Worm (Caenorhabditis elegans) whole organism, L2 larva: ENCODE measurements around the gene srbc-54.

Source experiments
- C34F6.9 ChIP-seq: fragments of 150-350 bp; optimal IDR thresholded peaks from 2 replicates; lab custom pipeline; 2014; ENCODE audit warnings: missing biosample characterization, missing genetic modification characterization
- F13H6.1 ChIP-seq: sonication (generic microtip); optimal IDR thresholded peaks from 2 replicates; lab custom pipeline; 2016; ENCODE audit warnings: missing genetic modification characterization, missing compliant biosample characterization
- R02D3.7 ChIP-seq: fragments of 150-350 bp; optimal IDR thresholded peaks from 2 replicates; lab custom pipeline; 2014; ENCODE audit warnings: missing biosample characterization, missing genetic modification characterization
- Y55F3AM.14 ChIP-seq: fragments of 200-800 bp; sonication (Bioruptor generic); optimal IDR thresholded peaks from 2 replicates; lab custom pipeline; 2018; ENCODE audit warnings: mild to moderate bottlenecking, missing genetic modification characterization, missing compliant biosample characterization
- ZK546.5 ChIP-seq: sonication (generic microtip); optimal IDR thresholded peaks from 2 replicates; lab custom pipeline; 2017; ENCODE audit warnings: missing biosample characterization, missing genetic modification characterization
- alr-1 ChIP-seq: fragments of 150-350 bp; optimal IDR thresholded peaks from 2 replicates; lab custom pipeline; 2014; ENCODE audit warnings: missing biosample characterization, missing genetic modification characterization
- aly-2 ChIP-seq: fragments of 150-350 bp; optimal IDR thresholded peaks from 2 replicates; lab custom pipeline; 2014; ENCODE audit warnings: missing biosample characterization, missing genetic modification characterization
- ama-1 ChIP-seq: fragments of 150-350 bp; optimal IDR thresholded peaks from 2 replicates; lab custom pipeline; 2018; ENCODE audit warnings: inconsistent platforms
- blmp-1 ChIP-seq: sonication (generic microtip); optimal IDR thresholded peaks from 2 replicates; lab custom pipeline; 2017; ENCODE audit warnings: missing genetic modification characterization, mild to moderate bottlenecking, missing compliant biosample characterization, antibody characterized with exemption, moderate library complexity; ENCODE audit not compliant: insufficient read depth
- ceh-16 ChIP-seq: fragments of 150-350 bp; optimal IDR thresholded peaks from 2 replicates; lab custom pipeline; 2014; ENCODE audit warnings: missing biosample characterization, missing genetic modification characterization
- ceh-82 ChIP-seq: fragments of 150-350 bp; optimal IDR thresholded peaks from 2 replicates; lab custom pipeline; 2014; ENCODE audit warnings: missing biosample characterization, missing genetic modification characterization
- crh-2 ChIP-seq: sonication (generic microtip); optimal IDR thresholded peaks from 2 replicates; lab custom pipeline; 2017; ENCODE audit warnings: missing biosample characterization, missing genetic modification characterization
- egl-27 ChIP-seq: sonication (generic microtip); optimal IDR thresholded peaks from 3 replicates; lab custom pipeline; 2017; ENCODE audit warnings: missing biosample characterization, missing genetic modification reagents, missing genetic modification characterization
- elt-1 ChIP-seq: fragments of 150-350 bp; optimal IDR thresholded peaks from 2 replicates; lab custom pipeline; 2014; ENCODE audit warnings: missing biosample characterization, missing genetic modification characterization
- elt-3 ChIP-seq: sonication (generic microtip); optimal IDR thresholded peaks from 2 replicates; lab custom pipeline; 2017; ENCODE audit warnings: missing biosample characterization, missing genetic modification characterization
- fos-1 ChIP-seq: fragments of 150-350 bp; optimal IDR thresholded peaks from 2 replicates; lab custom pipeline; 2014; ENCODE audit warnings: missing biosample characterization, missing genetic modification characterization
- gmeb-1 ChIP-seq: fragments of 150-350 bp; optimal IDR thresholded peaks from 2 replicates; lab custom pipeline; 2014; ENCODE audit warnings: missing biosample characterization, missing genetic modification characterization
- lin-11 ChIP-seq: fragments of 150-350 bp; sonication (generic microtip); optimal IDR thresholded peaks from 2 replicates; lab custom pipeline; 2014; ENCODE audit warnings: missing biosample characterization, missing genetic modification characterization, inconsistent platforms, mixed read lengths
- lin-13 ChIP-seq: fragments of 150-350 bp; optimal IDR thresholded peaks from 2 replicates; lab custom pipeline; 2014; ENCODE audit warnings: missing biosample characterization, missing genetic modification reagents, missing genetic modification characterization
- lin-39 ChIP-seq: fragments of 150-350 bp; optimal IDR thresholded peaks from 2 replicates; lab custom pipeline; 2014; ENCODE audit warnings: missing biosample characterization, missing genetic modification reagents, missing genetic modification characterization
- lsy-2 ChIP-seq, 2 experiments: fragments of 150-350 bp in 1 of 2; sonication (generic microtip) in 1 of 2; optimal IDR thresholded peaks; 2 replicates each; lab custom pipeline; 2014 to 2017; ENCODE audit warnings: missing biosample characterization in 2 of 2, missing genetic modification characterization in 2 of 2
- mab-5 ChIP-seq: fragments of 150-350 bp; optimal IDR thresholded peaks from 2 replicates; lab custom pipeline; 2014; ENCODE audit warnings: missing biosample characterization, missing genetic modification characterization
- mbf-1 ChIP-seq: sonication (generic microtip); optimal IDR thresholded peaks from 2 replicates; lab custom pipeline; 2017; ENCODE audit warnings: missing biosample characterization, missing genetic modification characterization
- mdl-1 ChIP-seq, 2 experiments: fragments of 150-350 bp in 1 of 2; sonication (generic microtip) in 1 of 2; optimal IDR thresholded peaks; 2 replicates each; lab custom pipeline; 2017; ENCODE audit warnings: missing biosample characterization in 2 of 2, missing genetic modification characterization in 2 of 2
- nhr-10 ChIP-seq: sonication (generic microtip); optimal IDR thresholded peaks from 2 replicates; lab custom pipeline; 2017; ENCODE audit warnings: missing biosample characterization, missing genetic modification characterization
- nhr-12 ChIP-seq: fragments of 150-350 bp; optimal IDR thresholded peaks from 2 replicates; lab custom pipeline; 2014; ENCODE audit warnings: missing biosample characterization, missing genetic modification characterization
- nhr-129 ChIP-seq: fragments of 150-350 bp; optimal IDR thresholded peaks from 2 replicates; lab custom pipeline; 2014; ENCODE audit warnings: missing biosample characterization, missing genetic modification characterization
- nhr-21 ChIP-seq: fragments of 150-350 bp; optimal IDR thresholded peaks from 2 replicates; lab custom pipeline; 2014; ENCODE audit warnings: missing biosample characterization, missing genetic modification characterization
- nhr-23 ChIP-seq: fragments of 150-350 bp; optimal IDR thresholded peaks from 2 replicates; lab custom pipeline; 2014; ENCODE audit warnings: missing biosample characterization, missing genetic modification reagents, missing genetic modification characterization
- nhr-237 ChIP-seq: fragments of 150-350 bp; optimal IDR thresholded peaks from 2 replicates; lab custom pipeline; 2014; ENCODE audit warnings: missing biosample characterization, missing genetic modification characterization
- nhr-25 ChIP-seq: fragments of 150-350 bp; sonication (generic microtip); optimal IDR thresholded peaks from 3 replicates; lab custom pipeline; 2014; ENCODE audit warnings: missing biosample characterization, missing genetic modification characterization
- peb-1 ChIP-seq: fragments of 150-350 bp; optimal IDR thresholded peaks from 2 replicates; lab custom pipeline; 2014; ENCODE audit warnings: missing biosample characterization, missing genetic modification characterization
- sem-4 ChIP-seq: fragments of 150-350 bp; optimal IDR thresholded peaks from 2 replicates; lab custom pipeline; 2014; ENCODE audit warnings: missing biosample characterization, missing genetic modification reagents, missing genetic modification characterization
- skn-1 ChIP-seq: sonication (generic microtip); optimal IDR thresholded peaks from 2 replicates; lab custom pipeline; 2017; ENCODE audit warnings: missing biosample characterization, missing genetic modification characterization
- sma-3 ChIP-seq: sonication (generic microtip); optimal IDR thresholded peaks from 2 replicates; lab custom pipeline; 2016; ENCODE audit warnings: missing genetic modification reagents, missing genetic modification characterization, missing compliant biosample characterization
- sma-9 ChIP-seq, 2 experiments: fragments of 150-350 bp in 1 of 2; sonication (generic microtip) in 1 of 2; optimal IDR thresholded peaks; 2 replicates each; lab custom pipeline; 2014 to 2016; ENCODE audit warnings: missing genetic modification characterization in 2 of 2, mild to moderate bottlenecking in 1 of 2, missing biosample characterization in 1 of 2, missing compliant biosample characterization in 1 of 2, missing genetic modification reagents in 1 of 2, moderate library complexity in 1 of 2
- snpc-4 ChIP-seq: fragments of 150-350 bp; optimal IDR thresholded peaks from 2 replicates; lab custom pipeline; 2014; ENCODE audit warnings: missing biosample characterization, missing genetic modification characterization
- unc-39 ChIP-seq: fragments of 150-350 bp; optimal IDR thresholded peaks from 2 replicates; lab custom pipeline; 2014; ENCODE audit warnings: missing biosample characterization, missing genetic modification characterization
- unc-55 ChIP-seq: fragments of 150-350 bp; sonication (generic microtip); optimal IDR thresholded peaks from 3 replicates; lab custom pipeline; 2014; ENCODE audit warnings: missing biosample characterization, missing genetic modification reagents, missing genetic modification characterization
- unc-62 ChIP-seq: fragments of 150-350 bp; optimal IDR thresholded peaks from 2 replicates; lab custom pipeline; 2014; ENCODE audit warnings: missing biosample characterization, missing genetic modification reagents, missing genetic modification characterization
- zag-1 ChIP-seq: fragments of 150-350 bp; optimal IDR thresholded peaks from 2 replicates; lab custom pipeline; 2014; ENCODE audit warnings: missing biosample characterization, missing genetic modification characterization
- ztf-1 ChIP-seq: fragments of 200-800 bp; sonication (Bioruptor generic); conservative IDR thresholded peaks from 2 replicates; pipeline ENCODE4 v1.3.6; 2022; ENCODE audit warnings: missing genetic modification characterization, missing compliant biosample characterization
- ztf-11 ChIP-seq: sonication (generic microtip); optimal IDR thresholded peaks from 2 replicates; lab custom pipeline; 2017; ENCODE audit warnings: missing biosample characterization, missing genetic modification characterization
- ztf-4 ChIP-seq: fragments of 150-350 bp; optimal IDR thresholded peaks from 2 replicates; lab custom pipeline; 2014; ENCODE audit warnings: missing biosample characterization, missing genetic modification characterization

Gene srbc-54

ce11 chrV:15880033-15880432 is 46.5 kb upstream of the srbc-54 start:
- TF ChIP-seq ztf-11 (no peak), Y55F3AM.14 (GFP tag; lab: Kevin White, UChicago) (peak; percentile 1), fos-1 (tag; lab: Kevin White, UChicago) (peak; percentile 76), ZK546.5 (tag; lab: Kevin White, UChicago) (no peak), sma-9 (GFP tag; optimal IDR thresholded peaks at IDR 0.05; lab: Kevin White, UChicago) (peak; percentile 20), sma-9 (tag; optimal IDR thresholded peaks at IDR 0.05; lab: Kevin White, UChicago) (no peak), nhr-12 (no peak)

- TF ChIP-seq mdl-1 (tag; optimal IDR thresholded peaks at IDR 0.05; lab: Kevin White, UChicago): no peak
- TF ChIP-seq unc-39 (tag; lab: Kevin White, UChicago): no peak
- TF ChIP-seq nhr-12: no peak
- no peak for TF ChIP-seq mab-5
- no peak for TF ChIP-seq elt-1 (tag; lab: Kevin White, UChicago)
- TF ChIP-seq crh-2: no peak
- TF ChIP-seq lin-13 (GFP tag; lab: Kevin White, UChicago): no peak
- no peak for TF ChIP-seq sma-9 (GFP tag; optimal IDR thresholded peaks at IDR 0.05; lab: Kevin White, UChicago)
- no peak for TF ChIP-seq sma-9 (tag; optimal IDR thresholded peaks at IDR 0.05; lab: Kevin White, UChicago)
- TF ChIP-seq egl-27 (tag; lab: Kevin White, UChicago): no peak
- TF ChIP-seq R02D3.7 (tag; lab: Kevin White, UChicago): no peak
- no peak for TF ChIP-seq elt-3
- TF ChIP-seq ztf-1: no peak
- no peak for TF ChIP-seq C34F6.9 (tag; lab: Kevin White, UChicago)
- TF ChIP-seq lin-11 (tag; lab: Kevin White, UChicago): no peak
- TF ChIP-seq nhr-23 (tag; lab: Kevin White, UChicago): no peak
- TF ChIP-seq aly-2 (tag; lab: Kevin White, UChicago): no peak
- no peak for TF ChIP-seq snpc-4 (tag; lab: Kevin White, UChicago)
Observed at ce11 chrV:15879508-15879907, 46.0 kb upstream of the srbc-54 start, which contains the start of gene nhr-84. nhr-84 (minus strand) TSS chrV:15879608.

DNA sequence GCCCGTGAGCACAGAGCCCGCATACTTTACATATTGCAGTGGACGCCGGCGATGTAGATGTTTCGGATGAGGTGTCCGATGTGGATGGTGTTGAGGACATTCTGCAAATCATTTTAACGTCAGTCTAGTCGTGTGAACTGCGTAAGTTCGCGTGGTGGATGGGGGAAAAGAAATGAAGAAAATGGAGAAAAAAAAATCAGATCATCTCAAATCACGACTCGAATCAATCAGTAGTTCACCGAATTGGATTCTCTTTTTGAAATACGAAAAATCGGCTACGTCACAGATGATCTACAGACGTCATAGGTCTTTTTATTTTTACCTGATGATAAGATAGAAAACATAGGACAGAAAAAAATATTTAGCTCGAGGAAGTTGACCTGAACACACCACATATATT is 42.8 kb upstream of the srbc-54 start, which contains the start of gene nhr-102:
Gene nhr-102 (minus strand): TSS at position 101 of the 400 bp plus-strand sequence.
- TF ChIP-seq Y55F3AM.14 (GFP tag; lab: Kevin White, UChicago): no peak
- TF ChIP-seq unc-62 (GFP tag; lab: Kevin White, UChicago): no peak

- TF ChIP-seq peb-1 (tag; lab: Kevin White, UChicago) (no peak), lsy-2 (tag; optimal IDR thresholded peaks at IDR 0.05; lab: Kevin White, UChicago) (peak in 1 of 2 experiments; percentile 51), skn-1 (tag; lab: Kevin White, UChicago) (no peak), unc-62 (GFP tag; lab: Kevin White, UChicago) (no peak), nhr-25 (tag; lab: Kevin White, UChicago) (no peak), fos-1 (tag; lab: Kevin White, UChicago) (peak; percentile 65), ceh-82 (tag; lab: Kevin White, UChicago) (peak; percentile 71), unc-55 (GFP tag; lab: Kevin White, UChicago) (peak; percentile 78), sma-9 (GFP tag; optimal IDR thresholded peaks at IDR 0.05; lab: Kevin White, UChicago) (peak; percentile 85), sma-9 (tag; optimal IDR thresholded peaks at IDR 0.05; lab: Kevin White, UChicago) (no peak), elt-3 (no peak), nhr-129 (tag; lab: Kevin White, UChicago) (peak; percentile 83), snpc-4 (tag; lab: Kevin White, UChicago) (peak; percentile 66), alr-1 (tag; lab: Kevin White, UChicago) (no peak), ama-1 (lab: Kevin White, UChicago) (no peak), ceh-16 (tag; lab: Kevin White, UChicago) (no peak), lin-39 (no peak), nhr-10 (tag; lab: Kevin White, UChicago) (no peak), mbf-1 (tag; lab: Kevin White, UChicago) (no peak), sem-4 (tag; lab: Kevin White, UChicago) (no peak), nhr-237 (peak; percentile 5), nhr-12 (no peak), elt-1 (tag; lab: Kevin White, UChicago) (no peak), C34F6.9 (tag; lab: Kevin White, UChicago) (peak; percentile 46), ztf-4 (tag; lab: Kevin White, UChicago) (no peak), sma-3 (GFP tag; lab: Kevin White, UChicago) (peak; percentile 39), lin-13 (GFP tag; lab: Kevin White, UChicago) (peak; percentile 66), lin-11 (tag; lab: Kevin White, UChicago) (peak; percentile 80), zag-1 (tag; lab: Kevin White, UChicago) (no peak), gmeb-1 (tag; lab: Kevin White, UChicago) (peak; percentile 68), mab-5 (no peak), ztf-11 (no peak), Y55F3AM.14 (GFP tag; lab: Kevin White, UChicago) (peak; percentile 90), F13H6.1 (tag; lab: Kevin White, UChicago) (peak; percentile 70), nhr-23 (tag; lab: Kevin White, UChicago) (no peak), nhr-21 (tag; lab: Kevin White, UChicago) (peak; percentile 73), ztf-1 (no peak), unc-39 (tag; lab: Kevin White, UChicago) (no peak), egl-27 (tag; lab: Kevin White, UChicago) (peak; percentile 37), blmp-1 (tag; lab: Kevin White, UChicago) (peak; percentile 8), crh-2 (peak; percentile 62), aly-2 (tag; lab: Kevin White, UChicago) (no peak)
Observed at ce11 chrV:15873762-15874161, 40.2 kb upstream of the srbc-54 start.
